Worm (Caenorhabditis elegans): ENCODE results near the gene C15H9.5.

The C15H9.5 gene

DNA sequence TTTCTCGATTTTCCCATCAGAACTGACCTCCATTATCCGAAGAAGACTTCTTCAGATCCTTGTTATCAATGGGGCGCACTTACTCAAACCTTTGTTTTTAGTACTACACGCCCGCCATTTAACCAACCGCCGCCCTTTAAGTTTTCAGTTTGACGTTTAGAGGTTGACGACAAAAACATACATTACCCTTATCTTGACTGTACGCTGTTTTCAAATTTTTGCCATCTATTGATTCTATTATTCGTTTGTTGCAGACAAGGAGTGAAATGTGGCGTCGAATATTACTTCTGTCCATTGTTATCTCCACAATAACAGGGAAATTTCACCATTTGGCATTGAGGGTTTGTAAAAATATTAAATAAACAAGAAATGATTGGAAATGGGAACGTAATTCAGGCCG lies at the start of gene C15H9.5:
Gene C15H9.5, plus strand, starts transcription at position 255 of the 400 bp plus-strand sequence.
- no peak for TF ChIP-seq flh-1 (GFP tag; optimal IDR thresholded peaks at IDR 0.05)
- no peak for TF ChIP-seq elt-1 (tag; optimal IDR thresholded peaks at IDR 0.05; ENCODE audit: borderline replicate concordance, insufficient read depth)
- no peak for TF ChIP-seq ceh-43 (GFP tag; optimal IDR thresholded peaks at IDR 0.05)
- no peak for TF ChIP-seq sptf-1 (tag; optimal IDR thresholded peaks at IDR 0.05)
- TF ChIP-seq snpc-4 (tag; optimal IDR thresholded peaks at IDR 0.05) = no peak
- TF ChIP-seq drap-1 (GFP tag; optimal IDR thresholded peaks at IDR 0.05) = no peak
- no peak for TF ChIP-seq mls-2 (tag; optimal IDR thresholded peaks at IDR 0.05)
- no peak for TF ChIP-seq nhr-28 (tag; optimal IDR thresholded peaks at IDR 0.05)
- no peak for TF ChIP-seq nhr-76 (tag; optimal IDR thresholded peaks at IDR 0.05)
- TF ChIP-seq mep-1 (tag; optimal IDR thresholded peaks at IDR 0.05) = no peak
- TF ChIP-seq ces-1 (GFP tag; optimal IDR thresholded peaks at IDR 0.05) = no peak
- no peak for TF ChIP-seq unc-62 (GFP tag; optimal IDR thresholded peaks at IDR 0.05)
- no peak for TF ChIP-seq lin-13 (tag; optimal IDR thresholded peaks at IDR 0.05)
- TF ChIP-seq ceh-83 (GFP tag; optimal IDR thresholded peaks at IDR 0.05) = no peak
- no peak for TF ChIP-seq hlh-1 (tag; optimal IDR thresholded peaks at IDR 0.05)
- TF ChIP-seq zip-8 (tag; optimal IDR thresholded peaks at IDR 0.05) = no peak
- no peak for TF ChIP-seq ceh-39 (tag; optimal IDR thresholded peaks at IDR 0.05)
- TF ChIP-seq nhr-237 (tag; optimal IDR thresholded peaks at IDR 0.05) = no peak
- TF ChIP-seq sem-2 (GFP tag; optimal IDR thresholded peaks at IDR 0.05) = no peak
- TF ChIP-seq pha-4 (tag; optimal IDR thresholded peaks at IDR 0.05) = no peak

DNA sequence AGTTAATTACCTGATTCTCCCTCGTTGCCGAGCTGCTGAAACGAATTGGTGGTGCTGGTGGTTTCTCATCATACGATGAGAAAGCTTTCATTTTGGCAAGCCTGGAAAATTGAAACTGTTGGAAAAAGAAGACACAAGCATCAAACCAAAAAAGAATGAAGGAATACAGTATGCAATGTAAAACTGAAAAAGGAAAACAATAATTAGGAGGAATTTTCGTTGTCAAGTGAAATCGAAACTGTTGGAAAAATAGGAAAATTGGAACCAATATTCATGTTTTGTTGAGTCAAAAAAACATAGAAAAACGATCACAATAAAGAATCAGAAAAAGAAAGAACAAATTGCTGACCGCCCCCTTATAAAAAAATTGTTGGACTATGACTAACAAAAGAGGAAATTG lies 44.6 kb upstream of the C15H9.5 start, which contains the start of gene pak-1:
Gene pak-1, minus strand, starts transcription at position 101 of the 400 bp plus-strand sequence.
- no peak for TF ChIP-seq sem-2 (GFP tag; optimal IDR thresholded peaks at IDR 0.05)
- TF ChIP-seq M03D4.4 (tag; optimal IDR thresholded peaks at IDR 0.05) = no peak

DNA sequence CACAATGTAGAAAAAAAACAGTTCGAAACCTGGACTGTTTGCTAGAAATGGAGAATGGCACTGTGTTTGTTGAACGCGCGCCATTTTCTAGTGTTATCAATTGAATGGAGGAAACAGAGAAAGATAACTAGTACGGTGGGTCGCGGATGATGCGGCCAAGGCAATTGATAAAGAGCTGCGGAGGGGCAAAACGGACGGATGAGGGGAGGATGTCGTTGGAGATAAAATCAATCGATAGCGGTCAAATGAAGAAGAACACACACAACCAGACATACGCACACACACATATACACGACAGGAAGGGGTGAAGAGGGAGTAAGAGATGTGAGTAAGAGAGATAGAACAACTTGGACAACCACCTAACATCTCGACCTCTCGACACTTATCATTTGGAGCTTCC lies 43.0 kb upstream of the C15H9.5 start:
- no peak for TF ChIP-seq bed-3 (GFP tag; optimal IDR thresholded peaks at IDR 0.05)
- no peak for TF ChIP-seq pha-4 (tag; optimal IDR thresholded peaks at IDR 0.05)
- TF ChIP-seq ceh-39 (tag; optimal IDR thresholded peaks at IDR 0.05) = no peak
- TF ChIP-seq nhr-12 (tag; optimal IDR thresholded peaks at IDR 0.05) = no peak
- no peak for TF ChIP-seq nhr-76 (tag; optimal IDR thresholded peaks at IDR 0.05)
- TF ChIP-seq mep-1 (tag; optimal IDR thresholded peaks at IDR 0.05) = no peak
- TF ChIP-seq ham-2 (GFP tag; optimal IDR thresholded peaks at IDR 0.05) = no peak
- no peak for TF ChIP-seq snpc-4 (tag; optimal IDR thresholded peaks at IDR 0.05)
- TF ChIP-seq unc-120 (tag; optimal IDR thresholded peaks at IDR 0.05; ENCODE audit: poor library complexity, severe bottlenecking) = peak; percentile 21
- no peak for TF ChIP-seq M03D4.4 (tag; optimal IDR thresholded peaks at IDR 0.05)
- no peak for TF ChIP-seq unc-39 (tag; optimal IDR thresholded peaks at IDR 0.05)
- TF ChIP-seq hlh-1 (tag; optimal IDR thresholded peaks at IDR 0.05) = peak; percentile 54
- TF ChIP-seq drap-1 (GFP tag; optimal IDR thresholded peaks at IDR 0.05) = no peak
- TF ChIP-seq mab-5 (tag; optimal IDR thresholded peaks at IDR 0.05) = no peak
- TF ChIP-seq lin-32 (GFP tag; optimal IDR thresholded peaks at IDR 0.05) = no peak

DNA sequence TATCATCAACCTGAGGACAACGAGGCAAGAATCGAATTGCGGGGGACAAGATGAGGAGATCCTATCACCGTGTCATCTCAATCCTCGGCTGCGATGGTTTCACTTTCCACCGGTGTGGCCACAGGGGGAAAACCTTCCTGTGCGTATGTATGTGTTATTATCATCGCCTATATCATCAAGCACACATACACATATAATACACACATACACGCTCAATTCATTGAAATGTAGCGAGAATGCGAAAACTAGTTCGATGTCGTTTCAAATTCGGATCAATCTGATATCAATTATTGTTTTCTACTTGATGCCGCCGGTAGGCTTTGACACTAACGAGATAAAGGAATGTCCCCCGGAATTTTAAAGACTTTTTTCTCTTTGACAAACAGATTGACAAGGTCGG lies 42.3 kb upstream of the C15H9.5 start:
- TF ChIP-seq elt-1 (tag; optimal IDR thresholded peaks at IDR 0.05; ENCODE audit: borderline replicate concordance, insufficient read depth) (peak; percentile 22), pha-4 (tag; optimal IDR thresholded peaks at IDR 0.05) (no peak), ham-2 (GFP tag; optimal IDR thresholded peaks at IDR 0.05) (peak; percentile 47), blmp-1 (tag; optimal IDR thresholded peaks at IDR 0.05) (peak; percentile 8), nhr-2 (tag; optimal IDR thresholded peaks at IDR 0.05) (no peak)

DNA sequence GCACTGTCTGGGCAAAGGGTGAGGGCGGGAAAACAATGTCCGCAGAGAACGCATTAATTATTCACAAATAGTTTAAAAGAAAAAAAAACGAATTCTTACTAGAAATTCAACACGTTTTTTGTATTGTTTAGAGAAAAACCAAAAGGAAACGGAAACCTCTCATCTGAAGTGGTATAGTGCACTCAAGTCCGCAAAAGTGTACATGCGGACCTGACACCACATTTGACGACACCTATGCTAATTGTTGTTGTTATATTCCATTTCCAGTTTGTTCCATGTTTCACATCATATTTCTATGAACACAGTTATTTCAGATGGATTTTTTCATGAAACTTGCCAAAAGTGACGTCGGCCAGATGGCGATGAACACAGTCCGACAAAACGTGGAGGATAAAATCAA lies 40.4 kb upstream of the C15H9.5 start, which contains the start of gene C45B2.6:
Gene C45B2.6, plus strand, starts transcription at position 136 of the 400 bp plus-strand sequence.
- TF ChIP-seq snpc-4 (tag; optimal IDR thresholded peaks at IDR 0.05) (no peak), mab-5 (tag; optimal IDR thresholded peaks at IDR 0.05) (no peak), nhr-28 (tag; optimal IDR thresholded peaks at IDR 0.05) (no peak), unc-62 (GFP tag; optimal IDR thresholded peaks at IDR 0.05) (no peak), ceh-83 (GFP tag; optimal IDR thresholded peaks at IDR 0.05) (no peak), ces-1 (GFP tag; optimal IDR thresholded peaks at IDR 0.05) (peak; percentile 10), lin-32 (GFP tag; optimal IDR thresholded peaks at IDR 0.05) (no peak)

Data from whole organism, mixed stage, embryonic.